Worm (Caenorhabditis elegans): ENCODE data around the gene nhr-36.

nhr-36 gene

DNA sequence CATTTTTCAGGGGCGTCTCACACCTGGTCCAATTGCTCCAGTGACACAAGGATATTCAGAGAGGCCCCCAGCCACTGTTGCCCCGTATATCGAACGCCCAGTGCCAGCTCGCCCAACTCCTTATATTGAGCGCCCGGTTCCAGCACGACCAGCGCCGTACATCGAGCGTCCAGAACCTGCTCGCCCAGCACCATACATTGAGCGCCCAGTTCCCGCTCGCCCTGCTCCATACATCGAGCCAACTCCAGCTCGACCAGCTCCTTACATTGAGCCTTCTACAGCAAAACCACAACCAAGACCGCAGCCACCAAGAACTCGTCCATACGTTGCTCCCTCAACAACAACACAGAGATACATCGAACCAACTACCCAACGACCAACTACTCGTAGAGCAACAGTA is 38.6 kb downstream of the nhr-36 start:
- TF ChIP-seq efl-1 (optimal IDR thresholded peaks at IDR 0.05) (no peak), efl-1 (GFP tag; optimal IDR thresholded peaks at IDR 0.05 in 1 of 2) (peak in 1 of 2 experiments; percentile 28), swsn-7 (tag; optimal IDR thresholded peaks at IDR 0.05) (no peak)

DNA sequence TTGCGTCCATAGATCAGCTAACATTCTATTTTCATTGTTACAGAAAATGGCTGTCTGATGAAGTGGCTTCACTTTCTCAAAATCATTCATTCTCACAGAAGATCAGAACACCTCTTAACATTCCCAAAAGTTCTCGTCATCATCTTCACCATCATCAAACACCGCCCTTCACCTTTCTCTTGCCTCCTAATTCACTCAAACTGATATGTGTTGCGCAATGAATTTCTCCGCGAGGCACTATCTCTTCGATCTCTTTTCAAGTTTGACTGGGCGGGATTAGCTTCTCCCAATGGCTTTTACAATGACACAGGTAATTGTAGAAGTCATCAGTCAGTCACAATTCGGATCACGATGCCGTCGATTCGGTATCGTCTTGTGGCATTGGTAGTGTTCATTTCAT is 39.8 kb downstream of the nhr-36 start, which contains the start of gene grd-6:
Gene grd-6 (plus strand): TSS at position 301 of the 400 bp plus-strand sequence.
- TF ChIP-seq blmp-1 (tag; optimal IDR thresholded peaks at IDR 0.05) (peak; percentile 54), nhr-71 (tag; optimal IDR thresholded peaks at IDR 0.05) (no peak), fkh-4 (tag; optimal IDR thresholded peaks at IDR 0.05; ENCODE audit: borderline replicate concordance) (no peak), unc-62 (GFP tag; optimal IDR thresholded peaks at IDR 0.05) (no peak)

DNA sequence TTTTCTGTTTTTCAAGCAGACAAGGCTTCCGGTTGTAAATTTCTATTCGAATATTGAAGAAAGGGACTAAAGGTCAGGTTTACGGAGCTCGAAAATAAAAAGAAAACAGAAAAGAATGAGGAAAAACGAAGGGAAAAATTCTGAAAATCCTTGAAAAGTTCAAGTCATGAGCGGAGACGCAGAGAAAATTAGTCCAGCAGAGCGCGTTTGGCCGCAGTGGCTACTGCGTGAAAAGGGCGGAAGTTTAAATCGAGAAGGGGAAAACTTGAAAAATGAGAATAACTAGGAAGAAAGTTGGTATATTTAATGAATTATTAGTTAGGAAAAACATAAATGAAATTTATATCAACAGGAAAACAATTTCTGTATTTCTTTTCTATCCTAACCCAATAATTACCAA is 40.9 kb downstream of the nhr-36 start:
- TF ChIP-seq nhr-28 (tag; optimal IDR thresholded peaks at IDR 0.05) (no peak), ztf-11 (tag; optimal IDR thresholded peaks at IDR 0.05) (no peak), sptf-1 (tag; optimal IDR thresholded peaks at IDR 0.05) (no peak), pax-3 (tag; optimal IDR thresholded peaks at IDR 0.05) (no peak), ces-1 (GFP tag; optimal IDR thresholded peaks at IDR 0.05) (no peak), jun-1 (tag; optimal IDR thresholded peaks at IDR 0.05) (no peak), efl-1 (optimal IDR thresholded peaks at IDR 0.05) (peak; percentile 54 to 88), efl-1 (GFP tag; optimal IDR thresholded peaks at IDR 0.05 in 1 of 2) (peak; percentile 90 to 99), ztf-4 (tag; optimal IDR thresholded peaks at IDR 0.05) (no peak), elt-3 (tag; optimal IDR thresholded peaks at IDR 0.05) (no peak), nhr-90 (tag; optimal IDR thresholded peaks at IDR 0.05; ENCODE audit: poor library complexity) (no peak), dsc-1 (tag; optimal IDR thresholded peaks at IDR 0.05) (no peak), lsy-2 (tag; optimal IDR thresholded peaks at IDR 0.05) (peak; percentile 36 to 74), dpl-1 (GFP tag; optimal IDR thresholded peaks at IDR 0.05) (peak; percentile 76 to 89 (median 86)), lir-3 (tag; optimal IDR thresholded peaks at IDR 0.05; ENCODE audit: poor library complexity) (no peak), sup-37 (GFP tag; optimal IDR thresholded peaks at IDR 0.05) (no peak), pag-3 (tag; optimal IDR thresholded peaks at IDR 0.05; ENCODE audit: borderline replicate concordance, insufficient read depth) (no peak), nhr-71 (tag; optimal IDR thresholded peaks at IDR 0.05) (peak; percentile 64), alr-1 (tag; optimal IDR thresholded peaks at IDR 0.05; ENCODE audit: borderline replicate concordance) (no peak), nhr-12 (tag; optimal IDR thresholded peaks at IDR 0.05) (no peak), zip-4 (GFP tag; optimal IDR thresholded peaks at IDR 0.05) (no peak), efl-3 (GFP tag; optimal IDR thresholded peaks at IDR 0.05) (no peak), tbx-2 (tag; optimal IDR thresholded peaks at IDR 0.05) (peak; percentile 42), fos-1 (tag; optimal IDR thresholded peaks at IDR 0.05) (peak; percentile 27), snu-23 (GFP tag; optimal IDR thresholded peaks at IDR 0.05) (peak; percentile 50), unc-30 (tag; optimal IDR thresholded peaks at IDR 0.05) (no peak), C16A3.4 (tag; optimal IDR thresholded peaks at IDR 0.05) (peak; percentile 68), ceh-90 (tag; optimal IDR thresholded peaks at IDR 0.05) (no peak), mef-2 (tag; optimal IDR thresholded peaks at IDR 0.05) (no peak), grh-1 (GFP tag; IDR thresholded peaks at IDR 0.05) (no peak), tlp-1 (tag; optimal IDR thresholded peaks at IDR 0.05) (no peak), fkh-8 (tag; optimal IDR thresholded peaks at IDR 0.05) (no peak), lin-39 (tag; optimal IDR thresholded peaks at IDR 0.05) (no peak), lin-35 (GFP tag; optimal IDR thresholded peaks at IDR 0.05) (peak; percentile 87 to 95), egl-13 (tag; optimal IDR thresholded peaks at IDR 0.05) (no peak), unc-98 (GFP tag; IDR thresholded peaks at IDR 0.05) (no peak), blmp-1 (tag; optimal IDR thresholded peaks at IDR 0.05) (peak; percentile 62), irx-1 (tag; optimal IDR thresholded peaks at IDR 0.05) (no peak), fkh-10 (GFP tag; optimal IDR thresholded peaks at IDR 0.05) (no peak), elt-2 (tag; optimal IDR thresholded peaks at IDR 0.05) (no peak), hlh-4 (tag; optimal IDR thresholded peaks at IDR 0.05) (no peak), mab-9 (GFP tag; IDR thresholded peaks at IDR 0.05) (no peak), F16B12.6 (tag; optimal IDR thresholded peaks at IDR 0.05) (no peak), unc-130 (tag; optimal IDR thresholded peaks at IDR 0.05) (no peak), nhr-85 (tag) (peak; percentile 44), pqm-1 (tag; optimal IDR thresholded peaks at IDR 0.05) (no peak)
